Worm (Caenorhabditis elegans): ENCODE measurements around the gene cyb-3.
A peak's percentile ranks its signal among the peaks of the same experiment; 100 is the strongest.

Gene cyb-3

DNA sequence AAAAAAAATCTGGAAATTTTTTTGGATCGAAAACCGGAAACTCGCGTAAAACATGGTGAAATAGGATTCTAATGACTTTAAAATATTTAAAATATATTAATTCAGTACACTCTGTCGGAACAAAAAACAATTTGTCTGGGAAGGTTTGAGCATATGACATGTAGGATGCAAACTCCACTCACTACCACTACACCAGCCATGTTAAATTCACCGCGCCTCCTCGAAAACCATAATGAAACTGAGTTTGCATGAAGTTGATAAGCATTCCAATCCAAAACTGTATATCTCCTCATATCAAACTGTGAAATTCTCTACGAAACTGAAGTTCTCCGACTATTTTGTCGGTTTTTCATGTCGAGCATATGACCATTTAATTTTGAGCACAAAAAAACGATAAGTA lies 33.6 kb downstream of the cyb-3 start:
- TF ChIP-seq nhr-41 (GFP tag; IDR thresholded peaks at IDR 0.05): peak; percentile 69; the same call in 1 of the 2 replicates
- TF ChIP-seq Y105C5A.15 (GFP tag; IDR thresholded peaks at IDR 0.05): peak; percentile 40; the same call in 1 of the 2 replicates
- peak; percentile 74; the same call in 1 of the 2 replicates for TF ChIP-seq F26F4.8 (GFP tag; conservative IDR thresholded peaks at IDR 0.05)

ce11 chrV:15431322-15432052 lies 36.0 kb downstream of the cyb-3 start:
- TF ChIP-seq F49E8.2 (tag; optimal IDR thresholded peaks at IDR 0.05; ENCODE audit: borderline replicate concordance): no peak
- no peak for TF ChIP-seq nhr-28 (tag; optimal IDR thresholded peaks at IDR 0.05)
- no peak for TF ChIP-seq nhr-237 (tag; optimal IDR thresholded peaks at IDR 0.05)
- TF ChIP-seq zip-11 (GFP tag; IDR thresholded peaks at IDR 0.05): no peak
- no peak for TF ChIP-seq lim-7 (GFP tag; IDR thresholded peaks at IDR 0.05)
- TF ChIP-seq unc-62 (GFP tag; optimal IDR thresholded peaks at IDR 0.05 in 1 of 2): peak in 1 of 2 experiments; percentile 63
- TF ChIP-seq unc-62 (tag; optimal IDR thresholded peaks at IDR 0.05): no peak
- 0 out of 2 replicates have a peak, but pooled peaks have one; percentile 35 for TF ChIP-seq ZK337.2 (GFP tag; IDR thresholded peaks at IDR 0.05)
- TF ChIP-seq mep-1 (tag; optimal IDR thresholded peaks at IDR 0.05): no peak
- TF ChIP-seq tra-1 (GFP tag; IDR thresholded peaks at IDR 0.05): no peak
- no peak for TF ChIP-seq lin-29 (GFP tag; IDR thresholded peaks at IDR 0.05)
- TF ChIP-seq snpc-4 (tag; optimal IDR thresholded peaks at IDR 0.05): no peak
- TF ChIP-seq Y75B8A.6 (GFP tag; IDR thresholded peaks at IDR 0.05): peak; percentile 63; the same call in 1 of the 2 replicates
- no peak for TF ChIP-seq daf-12 (tag; optimal IDR thresholded peaks at IDR 0.05)
- no peak for TF ChIP-seq Y48G9A.11 (GFP tag; IDR thresholded peaks at IDR 0.05)
- no peak for TF ChIP-seq ceh-44 (GFP tag; IDR thresholded peaks at IDR 0.05)
- no peak for TF ChIP-seq gei-8 (GFP tag; optimal IDR thresholded peaks at IDR 0.05)
- no peak for TF ChIP-seq nhr-6 (tag; optimal IDR thresholded peaks at IDR 0.05)
- no peak for TF ChIP-seq spr-1 (tag; optimal IDR thresholded peaks at IDR 0.05)
- no peak for TF ChIP-seq nhr-77 (tag; optimal IDR thresholded peaks at IDR 0.05)
- TF ChIP-seq hmg-1.1 (GFP tag; IDR thresholded peaks at IDR 0.05): no peak
- TF ChIP-seq Y5F2A.4 (GFP tag; optimal IDR thresholded peaks at IDR 0.05): no peak
- TF ChIP-seq lir-3 (tag; optimal IDR thresholded peaks at IDR 0.05): no peak
- no peak for TF ChIP-seq unc-130 (GFP tag; optimal IDR thresholded peaks at IDR 0.05)
- TF ChIP-seq nhr-42 (GFP tag; IDR thresholded peaks at IDR 0.05): no peak
- TF ChIP-seq fos-1 (tag; optimal IDR thresholded peaks at IDR 0.05): no peak
- TF ChIP-seq mxl-2 (GFP tag; conservative IDR thresholded peaks at IDR 0.05): no peak
- TF ChIP-seq lin-39 (tag; optimal IDR thresholded peaks at IDR 0.05): peak; percentile 33
- no peak for TF ChIP-seq dmd-6 (GFP tag; IDR thresholded peaks at IDR 0.05)
- TF ChIP-seq tag-97 (GFP tag; IDR thresholded peaks at IDR 0.05): 0 out of 2 replicates have a peak, but pooled peaks have one; percentile 35
- TF ChIP-seq ceh-20 (GFP tag; IDR thresholded peaks at IDR 0.05): no peak

DNA sequence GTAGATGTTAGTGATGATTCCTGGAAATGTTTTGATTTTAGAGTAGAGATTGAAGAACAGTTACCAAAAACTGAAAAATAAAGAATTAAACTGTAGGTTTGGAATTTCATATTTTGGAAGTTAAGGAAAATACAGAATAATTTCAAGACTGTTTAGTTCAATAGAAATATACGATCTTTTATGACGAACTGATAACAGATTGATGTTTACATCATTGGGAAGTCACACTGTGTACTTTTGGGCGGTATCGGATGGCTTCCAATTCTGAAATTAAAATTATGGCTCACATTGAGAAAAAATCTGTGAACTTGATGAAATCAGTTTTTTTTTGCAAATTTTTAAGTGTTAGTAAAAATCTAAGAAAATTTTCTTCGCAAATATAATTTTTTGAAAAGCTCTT lies 37.0 kb downstream of the cyb-3 start, which contains the start of gene T26H5.8:
TSS of gene T26H5.8 (minus strand) at position 270 of the 400 bp plus-strand sequence.
- TF ChIP-seq aha-1 (tag) (peak; percentile 17), saeg-2 (GFP tag; IDR thresholded peaks at IDR 0.05) (no peak), attf-4 (tag; optimal IDR thresholded peaks at IDR 0.05) (no peak), dve-1 (tag; optimal IDR thresholded peaks at IDR 0.05; ENCODE audit: insufficient read depth) (peak; percentile 26), F26F4.8 (GFP tag; conservative IDR thresholded peaks at IDR 0.05) (no peak), pqm-1 (tag; optimal IDR thresholded peaks at IDR 0.05) (peak; percentile 92), egl-43 (GFP tag; IDR thresholded peaks at IDR 0.05) (no peak), ama-1 (optimal IDR thresholded peaks at IDR 0.05) (no peak), F49E8.2 (tag; optimal IDR thresholded peaks at IDR 0.05; ENCODE audit: borderline replicate concordance) (no peak), php-3 (GFP tag; IDR thresholded peaks at IDR 0.05) (no peak), daf-16 (GFP tag; optimal IDR thresholded peaks at IDR 0.05) (no peak), daf-16 (tag; optimal IDR thresholded peaks at IDR 0.05) (peak; percentile 97), nhr-28 (tag; optimal IDR thresholded peaks at IDR 0.05) (peak; percentile 80), unc-39 (tag; optimal IDR thresholded peaks at IDR 0.05) (no peak)
